Fruit fly (Drosophila melanogaster) whole organism, embryonic: ENCODE measurements around the gene Vsx1.
A peak's percentile ranks its signal among the peaks of the same experiment; 100 is the strongest.

Experiments used
- CG10274 ChIP-seq: fragments of 200-800 bp; sonication (Bioruptor generic); optimal IDR thresholded peaks from 3 replicates; lab custom pipeline; 2017; ENCODE audit warnings: missing biosample characterization, mild to moderate bottlenecking, missing genetic modification characterization
- CG10321 ChIP-seq: fragments of 200-800 bp; sonication (Bioruptor generic); IDR thresholded peaks from 2 replicates; pipeline ENCODE4 v1.3.6; 2022; ENCODE audit warnings: missing biosample characterization, missing genetic modification characterization
- CG10959 ChIP-seq: fragments of 200-800 bp; sonication (Bioruptor generic); IDR thresholded peaks from 2 replicates; pipeline ENCODE4 v1.3.6; 2022; ENCODE audit warnings: missing biosample characterization, missing genetic modification characterization
- CG10979 ChIP-seq: fragments of 200-800 bp; sonication (Bioruptor generic); optimal IDR thresholded peaks from 2 replicates; lab custom pipeline; 2018; ENCODE audit warnings: missing biosample characterization, mild to moderate bottlenecking, missing genetic modification characterization, moderate library complexity
- CG11247 ChIP-seq: fragments of 200-800 bp; sonication (Bioruptor generic); IDR thresholded peaks from 2 replicates; pipeline ENCODE4 v1.3.6; 2022; ENCODE audit warnings: missing biosample characterization, missing genetic modification characterization
- CG13424 ChIP-seq: fragments of 200-800 bp; sonication (Bioruptor generic); optimal IDR thresholded peaks from 2 replicates; lab custom pipeline; 2019; ENCODE audit warnings: missing biosample characterization, mild to moderate bottlenecking, missing genetic modification characterization, moderate library complexity
- CG15696 ChIP-seq: fragments of 200-800 bp; sonication (Bioruptor generic); optimal IDR thresholded peaks from 2 replicates; lab custom pipeline; 2019; ENCODE audit warnings: missing biosample characterization, mild to moderate bottlenecking, missing genetic modification characterization, moderate library complexity
- CG17328 ChIP-seq: fragments of 200-800 bp; sonication (Bioruptor generic); IDR thresholded peaks from 2 replicates; pipeline ENCODE4 v1.3.6; 2022; ENCODE audit warnings: missing biosample characterization, missing genetic modification characterization
- CG17361 ChIP-seq: fragments of 200-800 bp; sonication (Bioruptor generic); IDR thresholded peaks from 3 replicates; pipeline ENCODE4 v1.3.6; 2022; ENCODE audit warnings: missing biosample characterization, missing genetic modification characterization
- CG18599 ChIP-seq: fragments of 200-800 bp; sonication (Bioruptor generic); optimal IDR thresholded peaks from 3 replicates; lab custom pipeline; 2017; ENCODE audit warnings: missing biosample characterization, missing genetic modification characterization, mild to moderate bottlenecking, moderate library complexity, missing genetic modification reagents
- CG30403 ChIP-seq: fragments of 200-800 bp; sonication (Bioruptor generic); optimal IDR thresholded peaks from 3 replicates; lab custom pipeline; 2016; ENCODE audit warnings: missing biosample characterization, missing genetic modification characterization
- CG30431 ChIP-seq: fragments of 200-800 bp; sonication (Bioruptor generic); optimal IDR thresholded peaks from 2 replicates; lab custom pipeline; 2017; ENCODE audit warnings: missing biosample characterization, missing genetic modification characterization
- CG31365 ChIP-seq: fragments of 200-800 bp; sonication (Bioruptor generic); optimal IDR thresholded peaks from 2 replicates; lab custom pipeline; 2018; ENCODE audit warnings: missing biosample characterization, mild to moderate bottlenecking, missing genetic modification characterization
- CG31441 ChIP-seq: fragments of 200-800 bp; sonication (Bioruptor generic); IDR thresholded peaks from 2 replicates; pipeline ENCODE4 v1.3.6; 2022; ENCODE audit warnings: missing biosample characterization, missing genetic modification characterization
- CG33213 ChIP-seq: fragments of 200-800 bp; sonication (Bioruptor generic); optimal IDR thresholded peaks from 3 replicates; lab custom pipeline; 2016; ENCODE audit warnings: missing biosample characterization, missing genetic modification characterization
- CG3847 ChIP-seq: fragments of 200-800 bp; sonication (Bioruptor generic); IDR thresholded peaks from 2 replicates; pipeline ENCODE4 v1.3.6; 2022; ENCODE audit warnings: missing biosample characterization, missing genetic modification characterization
- CG4404 ChIP-seq: fragments of 200-800 bp; sonication (Bioruptor generic); IDR thresholded peaks from 2 replicates; pipeline ENCODE4 v1.3.6; 2022; ENCODE audit warnings: missing biosample characterization, missing genetic modification characterization
- CG7839 ChIP-seq: fragments of 200-800 bp; sonication (Bioruptor generic); optimal IDR thresholded peaks from 3 replicates; lab custom pipeline; 2018; ENCODE audit warnings: missing biosample characterization, mild to moderate bottlenecking, missing genetic modification characterization, moderate library complexity
- CG8388 ChIP-seq: fragments of 200-800 bp; sonication (Bioruptor generic); optimal IDR thresholded peaks from 2 replicates; lab custom pipeline; 2019; ENCODE audit warnings: missing biosample characterization, mild to moderate bottlenecking, missing genetic modification characterization, moderate library complexity
- CG9609 ChIP-seq: fragments of 200-800 bp; sonication (Bioruptor generic); optimal IDR thresholded peaks from 3 replicates; lab custom pipeline; 2016; ENCODE audit warnings: missing biosample characterization, missing genetic modification characterization
- CrebB ChIP-seq: fragments of 200-800 bp; sonication (Bioruptor generic); optimal IDR thresholded peaks from 3 replicates; lab custom pipeline; 2018; ENCODE audit warnings: missing biosample characterization, mild to moderate bottlenecking, missing genetic modification characterization
- Dad ChIP-seq: fragments of 200-800 bp; sonication (Bioruptor generic); optimal IDR thresholded peaks from 3 replicates; lab custom pipeline; 2016; ENCODE audit warnings: missing biosample characterization, missing genetic modification characterization
- Dfd ChIP-seq, 2 experiments: fragments of >200 bp; optimal IDR thresholded peaks; 2 replicates each; lab custom pipeline; 2017; ENCODE audit warnings: missing biosample characterization in 2 of 2, missing genetic modification characterization in 2 of 2
- Dip2 ChIP-seq: fragments of 200-800 bp; sonication (Bioruptor generic); IDR thresholded peaks from 2 replicates; pipeline ENCODE4 v1.3.6; 2022; ENCODE audit warnings: missing biosample characterization, missing genetic modification characterization
- HLH3B ChIP-seq: fragments of 200-800 bp; sonication (Bioruptor generic); IDR thresholded peaks from 2 replicates; pipeline ENCODE4 v1.3.6; 2022; ENCODE audit warnings: missing biosample characterization, missing genetic modification characterization
- Hr39 ChIP-seq: fragments of >200 bp; optimal IDR thresholded peaks from 2 replicates; lab custom pipeline; 2017
- Hr51 ChIP-seq, 2 experiments: fragments of 200-800 bp; sonication (Bioruptor generic); optimal IDR thresholded peaks; 2 replicates in 1 of 2; 3 replicates in 1 of 2; lab custom pipeline; 2016 to 2018; ENCODE audit warnings: missing biosample characterization in 2 of 2, missing genetic modification characterization in 2 of 2, mild to moderate bottlenecking in 1 of 2, moderate library complexity in 1 of 2
- Mes4 ChIP-seq: fragments of 200-800 bp; sonication (Bioruptor generic); optimal IDR thresholded peaks from 2 replicates; lab custom pipeline; 2016; ENCODE audit warnings: missing biosample characterization, missing genetic modification characterization
- Poxn ChIP-seq: fragments of 200-800 bp; sonication (Bioruptor generic); IDR thresholded peaks from 2 replicates; pipeline ENCODE4 v1.3.6; 2022; ENCODE audit warnings: missing biosample characterization, missing genetic modification characterization
- Xrp1 ChIP-seq: fragments of 200-800 bp; sonication (Bioruptor generic); IDR thresholded peaks from 2 replicates; pipeline ENCODE4 v1.3.6; 2022; ENCODE audit warnings: missing biosample characterization, missing genetic modification characterization
- ara ChIP-seq: fragments of 200-800 bp; sonication (Bioruptor generic); IDR thresholded peaks from 2 replicates; pipeline ENCODE4 v1.3.6; 2022; ENCODE audit warnings: missing biosample characterization, missing genetic modification characterization
- br ChIP-seq: fragments of >200 bp; optimal IDR thresholded peaks from 2 replicates; lab custom pipeline; 2017
- chn ChIP-seq: fragments of 200-800 bp; sonication (Bioruptor generic); optimal IDR thresholded peaks from 2 replicates; lab custom pipeline; 2016; ENCODE audit warnings: missing biosample characterization, missing genetic modification characterization
- emc ChIP-seq: fragments of 200-800 bp; sonication (Bioruptor generic); optimal IDR thresholded peaks from 2 replicates; lab custom pipeline; 2016; ENCODE audit warnings: missing biosample characterization, missing genetic modification characterization
- ems ChIP-seq: fragments of 200-800 bp; sonication (Bioruptor generic); optimal IDR thresholded peaks from 3 replicates; lab custom pipeline; 2016; ENCODE audit warnings: missing biosample characterization, missing genetic modification characterization
- fd102C ChIP-seq: fragments of 200-800 bp; sonication (Bioruptor generic); optimal IDR thresholded peaks from 2 replicates; lab custom pipeline; 2018; ENCODE audit warnings: missing biosample characterization, mild to moderate bottlenecking, missing genetic modification characterization, moderate library complexity
- gem ChIP-seq: fragments of 200-800 bp; sonication (Bioruptor generic); optimal IDR thresholded peaks from 2 replicates; lab custom pipeline; 2019; ENCODE audit warnings: missing biosample characterization, mild to moderate bottlenecking, missing genetic modification characterization, moderate library complexity
- gsb-n ChIP-seq: fragments of 200-800 bp; sonication (Bioruptor generic); optimal IDR thresholded peaks from 3 replicates; lab custom pipeline; 2018; ENCODE audit warnings: missing biosample characterization, mild to moderate bottlenecking, missing genetic modification characterization
- hkb ChIP-seq, 2 experiments: fragments of 200-800 bp in 1 of 2; fragments of >200 bp in 1 of 2; sonication (Bioruptor generic) in 1 of 2; IDR thresholded peaks in 1 of 2; optimal IDR thresholded peaks in 1 of 2; 2 replicates each; pipeline versions ENCODE4 v1.3.6 to Lab custom; 2017 to 2022; ENCODE audit warnings: missing biosample characterization in 1 of 2, missing genetic modification characterization in 1 of 2
- prd ChIP-seq, 3 experiments: fragments of >200 bp in 2 of 3; fragments of 200-800 bp in 1 of 3; sonication (Bioruptor generic) in 1 of 3; optimal IDR thresholded peaks in 2 of 3; IDR thresholded peaks in 1 of 3; 2 replicates in 2 of 3; 3 replicates in 1 of 3; pipeline versions ENCODE4 v1.3.6 to Lab custom; 2017 to 2022; ENCODE audit warnings: missing biosample characterization in 1 of 3, missing genetic modification characterization in 1 of 3
- pum ChIP-seq: fragments of 200-800 bp; sonication (Bioruptor generic); optimal IDR thresholded peaks from 2 replicates; lab custom pipeline; 2016; ENCODE audit warnings: missing biosample characterization, missing genetic modification characterization
- sc ChIP-seq, 3 experiments: fragments of >200 bp in 2 of 3; fragments of 200-800 bp in 1 of 3; sonication (Bioruptor generic) in 1 of 3; optimal IDR thresholded peaks; 2 replicates in 2 of 3; 3 replicates in 1 of 3; lab custom pipeline; 2017; ENCODE audit warnings: mild to moderate bottlenecking in 1 of 3, missing biosample characterization in 1 of 3, missing genetic modification characterization in 1 of 3, missing genetic modification reagents in 1 of 3
- sisA ChIP-seq: fragments of 200-800 bp; sonication (Bioruptor generic); IDR thresholded peaks from 2 replicates; pipeline ENCODE4 v1.3.6; 2022; ENCODE audit warnings: missing biosample characterization, missing genetic modification characterization
- so ChIP-seq: fragments of 200-800 bp; sonication (Bioruptor generic); IDR thresholded peaks from 3 replicates; pipeline ENCODE4 v1.3.6; 2022; ENCODE audit warnings: missing biosample characterization, missing genetic modification characterization
- sob ChIP-seq: fragments of 200-800 bp; sonication (Bioruptor generic); IDR thresholded peaks from 2 replicates; pipeline ENCODE4 v1.3.6; 2022; ENCODE audit warnings: missing biosample characterization, missing genetic modification characterization
- stc ChIP-seq: fragments of 200-800 bp; sonication (Bioruptor generic); IDR thresholded peaks from 2 replicates; pipeline ENCODE4 v1.3.6; 2022; ENCODE audit warnings: missing biosample characterization, missing genetic modification characterization
- ttk ChIP-seq: fragments of 200-800 bp; sonication (Bioruptor generic); IDR thresholded peaks from 2 replicates; pipeline ENCODE4 v2.1.2; 2022; ENCODE audit warnings: missing biosample characterization, missing genetic modification characterization
- usp ChIP-seq: fragments of >200 bp; optimal IDR thresholded peaks from 2 replicates; lab custom pipeline; 2017; ENCODE audit warnings: missing biosample characterization, missing genetic modification characterization
- wor ChIP-seq: fragments of 200-800 bp; sonication (Bioruptor generic); IDR thresholded peaks from 2 replicates; pipeline ENCODE4 v1.3.6; 2022; ENCODE audit warnings: missing biosample characterization, missing genetic modification characterization
- zfh1 ChIP-seq: fragments of 200-800 bp; sonication (Bioruptor generic); IDR thresholded peaks from 3 replicates; pipeline ENCODE4 v1.3.6; 2022; ENCODE audit warnings: missing biosample characterization, missing genetic modification characterization

The Vsx1 gene

DNA sequence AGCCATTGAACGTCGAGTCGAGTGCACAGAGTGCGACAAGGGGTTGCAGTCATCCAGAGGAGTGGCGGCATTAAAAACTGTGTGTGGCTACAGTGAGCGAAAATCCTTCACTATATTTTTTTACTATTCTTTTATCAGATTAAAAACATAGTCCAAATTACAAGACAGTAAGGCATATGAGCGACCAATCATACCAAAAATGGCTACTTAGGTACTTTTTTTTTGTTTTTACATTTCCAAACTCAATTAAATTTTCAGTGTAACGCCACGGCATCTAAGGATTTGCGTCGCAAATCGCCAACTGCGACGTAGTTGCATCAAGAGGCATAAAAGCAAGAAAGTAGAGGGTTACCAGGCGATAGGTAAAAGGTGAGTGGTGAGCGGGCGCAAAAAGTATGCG lies 45.0 kb downstream of the Vsx1 start (continued):
- TF ChIP-seq ara (GFP tag; lab: Robert Waterston, UW) (peak; percentile 46; the same call in 1 of the 2 replicates), CG13424 (tag; lab: Kevin White, UChicago) (peak; percentile 52), chn (peak; percentile 33), usp (GFP tag; lab: Kevin White, UChicago) (no peak), Dad (GFP tag; lab: Kevin White, UChicago) (peak; percentile 15), Xrp1 (GFP tag; lab: Robert Waterston, UW) (peak; percentile 72), CG10959 (GFP tag; lab: Robert Waterston, UW) (peak; percentile 58), prd (optimal IDR thresholded peaks at IDR 0.05; lab: Kevin White, UChicago) (no peak), prd (GFP tag; IDR thresholded peaks at IDR 0.05; lab: Robert Waterston, UW) (peak; percentile 64), ems (peak; percentile 16), CG31365 (tag; lab: Kevin White, UChicago) (peak; percentile 1), HLH3B (GFP tag; lab: Robert Waterston, UW) (peak; percentile 38; the same call in 1 of the 2 replicates), Hr39 (lab: Kevin White, UChicago) (no peak), CG8388 (GFP tag; lab: Kevin White, UChicago) (peak; percentile 60), CG17328 (peak; percentile 70), CG10979 (peak; percentile 73), CG10321 (0 out of 2 replicates have a peak, but pooled peaks have one; percentile 18), CG7839 (tag; lab: Kevin White, UChicago) (peak; percentile 55), CG30431 (GFP tag; lab: Kevin White, UChicago) (peak; percentile 40), Dip2 (no peak), emc (GFP tag; lab: Kevin White, UChicago) (no peak), CG31441 (GFP tag; lab: Robert Waterston, UW) (peak; percentile 53; the same call in 1 of the 2 replicates), Dfd (GFP tag; optimal IDR thresholded peaks at IDR 0.05; lab: Kevin White, UChicago) (no peak), Mes4 (peak; percentile 13), Hr51 (GFP tag; optimal IDR thresholded peaks at IDR 0.05; lab: Kevin White, UChicago) (peak; percentile 6 to 44), sob (GFP tag; lab: Robert Waterston, UW) (peak; percentile 43; the same call in 1 of the 2 replicates), so (GFP tag; lab: Robert Waterston, UW) (0 out of 3 replicates have a peak, but pooled peaks have one; percentile 19), CG10274 (GFP tag; lab: Kevin White, UChicago) (no peak), CG33213 (GFP tag; lab: Kevin White, UChicago) (peak; percentile 9), Poxn (GFP tag; lab: Robert Waterston, UW) (0 out of 2 replicates have a peak, but pooled peaks have one; percentile 7), hkb (optimal IDR thresholded peaks at IDR 0.05; lab: Kevin White, UChicago) (no peak), hkb (GFP tag; IDR thresholded peaks at IDR 0.05; lab: Robert Waterston, UW) (peak; percentile 61), CG17361 (GFP tag; lab: Robert Waterston, UW) (0 out of 3 replicates have a peak, but pooled peaks have one; percentile 41), zfh1 (GFP tag; lab: Robert Waterston, UW) (peak; percentile 61; the same call in 2 of the 3 replicates), CG9609 (GFP tag; lab: Kevin White, UChicago) (peak; percentile 10), pum (GFP tag; lab: Kevin White, UChicago) (peak; percentile 48), gsb-n (tag; lab: Kevin White, UChicago) (peak; percentile 72), br (lab: Kevin White, UChicago) (no peak), CG15696 (peak; percentile 20), sc (optimal IDR thresholded peaks at IDR 0.05; lab: Kevin White, UChicago) (no peak), sc (GFP tag; optimal IDR thresholded peaks at IDR 0.05; lab: Kevin White, UChicago) (peak; percentile 4), CG11247 (GFP tag; lab: Robert Waterston, UW) (no peak), gem (tag; lab: Kevin White, UChicago) (peak; percentile 74), ttk (GFP tag; lab: Robert Waterston, UW) (peak; percentile 42), fd102C (GFP tag; lab: Kevin White, UChicago) (no peak), CrebB (tag; lab: Kevin White, UChicago) (no peak), sisA (GFP tag; lab: Robert Waterston, UW) (peak; percentile 69), wor (GFP tag; lab: Robert Waterston, UW) (0 out of 2 replicates have a peak, but pooled peaks have one; percentile 16), CG4404 (no peak; the same call in 1 of the 2 replicates), stc (GFP tag; lab: Robert Waterston, UW) (0 out of 2 replicates have a peak, but pooled peaks have one; percentile 15), CG18599 (GFP tag; lab: Kevin White, UChicago) (peak; percentile 51), CG30403 (GFP tag; lab: Kevin White, UChicago) (peak; percentile 23), CG3847 (GFP tag; lab: Robert Waterston, UW) (0 out of 2 replicates have a peak, but pooled peaks have one; percentile 15)
